Fruit fly (Drosophila melanogaster) whole organism, embryonic: ENCODE measurements around the gene CG7728.

ENCODE experiments used
- B-H1 ChIP-seq: fragments of 200-800 bp; sonication (Bioruptor generic); IDR thresholded peaks from 3 replicates; pipeline ENCODE4 v1.3.6; 2022; ENCODE audit warnings: missing biosample characterization, missing genetic modification characterization
- Blimp-1 ChIP-seq: fragments of 200-800 bp; sonication (Bioruptor generic); optimal IDR thresholded peaks from 3 replicates; lab custom pipeline; 2018; ENCODE audit warnings: missing biosample characterization, missing genetic modification characterization, mild to moderate bottlenecking, moderate library complexity, missing genetic modification reagents
- CG1024 ChIP-seq: fragments of 200-800 bp; sonication (Bioruptor generic); IDR thresholded peaks from 2 replicates; pipeline ENCODE4 v1.3.6; 2022; ENCODE audit warnings: missing biosample characterization, missing genetic modification characterization
- CG11504 ChIP-seq: fragments of 200-800 bp; sonication (Bioruptor generic); optimal IDR thresholded peaks from 3 replicates; lab custom pipeline; 2019; ENCODE audit warnings: missing biosample characterization, mild to moderate bottlenecking, missing genetic modification characterization, moderate library complexity
- CG1233 ChIP-seq: fragments of 200-800 bp; sonication (Bioruptor generic); optimal IDR thresholded peaks from 4 replicates; lab custom pipeline; 2018; ENCODE audit warnings: missing biosample characterization, mild to moderate bottlenecking, missing genetic modification characterization
- CG15514 ChIP-seq: fragments of 200-800 bp; sonication (Bioruptor generic); optimal IDR thresholded peaks from 3 replicates; lab custom pipeline; 2017; ENCODE audit warnings: missing biosample characterization, missing genetic modification characterization, mild to moderate bottlenecking, moderate library complexity, missing genetic modification reagents
- CG18262 ChIP-seq: fragments of 200-800 bp; optimal IDR thresholded peaks from 3 replicates; lab custom pipeline; 2019; ENCODE audit warnings: missing biosample characterization, mild to moderate bottlenecking, missing genetic modification characterization, moderate library complexity
- CG2129 ChIP-seq: fragments of 200-800 bp; sonication (Bioruptor generic); IDR thresholded peaks from 2 replicates; pipeline ENCODE4 v1.3.6; 2022; ENCODE audit warnings: missing biosample characterization, missing genetic modification characterization; ENCODE audit not compliant: partially characterized antibody
- CG30431 ChIP-seq: fragments of 200-800 bp; sonication (Bioruptor generic); optimal IDR thresholded peaks from 2 replicates; lab custom pipeline; 2017; ENCODE audit warnings: missing biosample characterization, missing genetic modification characterization
- CG3065 ChIP-seq: fragments of 200-800 bp; sonication (Bioruptor generic); optimal IDR thresholded peaks from 2 replicates; lab custom pipeline; 2016; ENCODE audit warnings: missing biosample characterization, missing genetic modification characterization
- CG5953 ChIP-seq: fragments of 200-800 bp; sonication (Bioruptor generic); IDR thresholded peaks from 2 replicates; pipeline ENCODE4 v1.3.6; 2022; ENCODE audit warnings: missing biosample characterization, missing genetic modification characterization
- CG6813 ChIP-seq: fragments of 200-800 bp; sonication (Bioruptor generic); optimal IDR thresholded peaks from 2 replicates; lab custom pipeline; 2017; ENCODE audit warnings: missing biosample characterization, missing genetic modification characterization, mild to moderate bottlenecking, moderate library complexity, missing genetic modification reagents
- CG7357 ChIP-seq: fragments of 200-800 bp; sonication (Bioruptor generic); IDR thresholded peaks from 3 replicates; pipeline ENCODE4 v1.3.6; 2022; ENCODE audit warnings: missing biosample characterization, missing genetic modification characterization
- CG8388 ChIP-seq: fragments of 200-800 bp; sonication (Bioruptor generic); optimal IDR thresholded peaks from 2 replicates; lab custom pipeline; 2019; ENCODE audit warnings: missing biosample characterization, mild to moderate bottlenecking, missing genetic modification characterization, moderate library complexity
- CG9215 ChIP-seq: fragments of 200-800 bp; sonication (Bioruptor generic); IDR thresholded peaks from 2 replicates; pipeline ENCODE4 v1.3.6; 2022; ENCODE audit warnings: missing biosample characterization, missing genetic modification characterization
- Dll ChIP-seq: fragments of 200-800 bp; sonication (Bioruptor generic); IDR thresholded peaks from 4 replicates; pipeline ENCODE4 v1.3.6; 2022; ENCODE audit warnings: missing biosample characterization, missing genetic modification characterization; ENCODE audit not compliant: partially characterized antibody
- Dref ChIP-seq: fragments of 200-800 bp; sonication (Bioruptor generic); IDR thresholded peaks from 2 replicates; pipeline ENCODE4 v1.3.6; 2022; ENCODE audit warnings: missing biosample characterization, missing genetic modification characterization
- Eip74EF ChIP-seq, 2 experiments: fragments of 200-800 bp in 1 of 2; fragments of >200 bp in 1 of 2; sonication (Bioruptor generic) in 1 of 2; optimal IDR thresholded peaks; 2 replicates each; lab custom pipeline; 2017 to 2019; ENCODE audit warnings: missing biosample characterization in 2 of 2, missing genetic modification characterization in 2 of 2, mild to moderate bottlenecking in 1 of 2, moderate library complexity in 1 of 2
- Gug ChIP-seq: fragments of 200-800 bp; sonication (Bioruptor generic); IDR thresholded peaks from 4 replicates; pipeline ENCODE4 v1.3.6; 2022; ENCODE audit warnings: missing biosample characterization, missing genetic modification characterization
- Hand ChIP-seq: fragments of 200-800 bp; sonication (Bioruptor generic); optimal IDR thresholded peaks from 2 replicates; lab custom pipeline; 2017; ENCODE audit warnings: mild to moderate bottlenecking, missing biosample characterization, missing genetic modification reagents, missing genetic modification characterization
- Hr51 ChIP-seq, 2 experiments: fragments of 200-800 bp; sonication (Bioruptor generic); optimal IDR thresholded peaks; 2 replicates in 1 of 2; 3 replicates in 1 of 2; lab custom pipeline; 2016 to 2018; ENCODE audit warnings: missing biosample characterization in 2 of 2, missing genetic modification characterization in 2 of 2, mild to moderate bottlenecking in 1 of 2, moderate library complexity in 1 of 2
- Mes4 ChIP-seq: fragments of 200-800 bp; sonication (Bioruptor generic); optimal IDR thresholded peaks from 2 replicates; lab custom pipeline; 2016; ENCODE audit warnings: missing biosample characterization, missing genetic modification characterization
- Myb ChIP-seq: fragments of 200-800 bp; sonication (Bioruptor generic); optimal IDR thresholded peaks from 2 replicates; lab custom pipeline; 2016; ENCODE audit warnings: missing biosample characterization, missing genetic modification characterization
- NFAT ChIP-seq: fragments of 200-800 bp; sonication (Bioruptor generic); IDR thresholded peaks from 2 replicates; pipeline ENCODE4 v1.3.6; 2022; ENCODE audit warnings: missing biosample characterization, missing genetic modification characterization
- Oaz ChIP-seq: fragments of 200-800 bp; sonication (Bioruptor generic); IDR thresholded peaks from 2 replicates; pipeline ENCODE4 v1.3.6; 2022; ENCODE audit warnings: missing biosample characterization, missing genetic modification characterization
- PHDP ChIP-seq: fragments of 200-800 bp; sonication (Bioruptor generic); optimal IDR thresholded peaks from 3 replicates; lab custom pipeline; 2018; ENCODE audit warnings: missing biosample characterization, mild to moderate bottlenecking, missing genetic modification characterization, moderate library complexity
- ap ChIP-seq: fragments of 200-800 bp; sonication (Bioruptor generic); IDR thresholded peaks from 2 replicates; pipeline ENCODE4 v1.3.6; 2022; ENCODE audit warnings: missing biosample characterization, missing genetic modification characterization
- az2 ChIP-seq: fragments of 200-800 bp; sonication (Bioruptor generic); optimal IDR thresholded peaks from 3 replicates; lab custom pipeline; 2016; ENCODE audit warnings: missing biosample characterization, missing genetic modification characterization
- bsh ChIP-seq, 2 experiments: fragments of 200-800 bp; sonication (Bioruptor generic); optimal IDR thresholded peaks; 2 replicates each; lab custom pipeline; 2017 to 2018; ENCODE audit warnings: mild to moderate bottlenecking in 2 of 2, missing biosample characterization in 2 of 2, missing genetic modification characterization in 2 of 2, moderate library complexity in 1 of 2
- croc ChIP-seq: fragments of 200-800 bp; sonication (Bioruptor generic); conservative IDR thresholded peaks from 3 replicates; pipeline ENCODE4 v1.3.6; 2022; ENCODE audit warnings: missing biosample characterization, missing genetic modification characterization
- cwo ChIP-seq: fragments of 200-800 bp; sonication (Bioruptor generic); optimal IDR thresholded peaks from 3 replicates; lab custom pipeline; 2017; ENCODE audit warnings: missing biosample characterization, missing genetic modification characterization, mild to moderate bottlenecking, moderate library complexity, missing genetic modification reagents
- danr ChIP-seq: fragments of 200-800 bp; sonication (Bioruptor generic); IDR thresholded peaks from 2 replicates; pipeline ENCODE4 v1.3.6; 2022; ENCODE audit warnings: missing biosample characterization, missing genetic modification characterization
- dmrt99B ChIP-seq: fragments of 200-800 bp; sonication (Bioruptor generic); optimal IDR thresholded peaks from 2 replicates; lab custom pipeline; 2018; ENCODE audit warnings: missing biosample characterization, mild to moderate bottlenecking, missing genetic modification characterization, moderate library complexity
- en ChIP-seq: fragments of 200-800 bp; sonication (Bioruptor generic); optimal IDR thresholded peaks from 2 replicates; lab custom pipeline; 2016; ENCODE audit warnings: missing biosample characterization, missing genetic modification characterization
- ftz-f1 ChIP-seq: fragments of 200-800 bp; sonication (Bioruptor generic); optimal IDR thresholded peaks from 2 replicates; lab custom pipeline; 2016; ENCODE audit warnings: missing biosample characterization, missing genetic modification characterization
- gce ChIP-seq: fragments of 200-800 bp; sonication (Bioruptor generic); IDR thresholded peaks from 3 replicates; pipeline ENCODE4 v1.3.6; 2022; ENCODE audit warnings: missing biosample characterization, missing genetic modification characterization
- gcm2 ChIP-seq: fragments of 200-800 bp; sonication (Bioruptor generic); optimal IDR thresholded peaks from 2 replicates; lab custom pipeline; 2016; ENCODE audit warnings: missing biosample characterization, missing genetic modification characterization
- gt ChIP-seq: fragments of 200-800 bp; sonication (Bioruptor generic); IDR thresholded peaks from 2 replicates; pipeline ENCODE4 v1.3.6; 2022; ENCODE audit warnings: missing biosample characterization, missing genetic modification characterization
- ind ChIP-seq: fragments of 200-800 bp; sonication (Bioruptor generic); optimal IDR thresholded peaks from 3 replicates; lab custom pipeline; 2016; ENCODE audit warnings: missing biosample characterization, missing genetic modification characterization
- jumu ChIP-seq: fragments of 200-800 bp; sonication (Bioruptor generic); optimal IDR thresholded peaks from 3 replicates; lab custom pipeline; 2016; ENCODE audit warnings: missing biosample characterization, missing genetic modification characterization
- lab ChIP-seq: fragments of 200-800 bp; sonication (Bioruptor generic); optimal IDR thresholded peaks from 3 replicates; lab custom pipeline; 2017; ENCODE audit warnings: missing biosample characterization, missing genetic modification characterization, mild to moderate bottlenecking, moderate library complexity, missing genetic modification reagents
- lmd ChIP-seq: fragments of 200-800 bp; sonication (Bioruptor generic); IDR thresholded peaks from 2 replicates; pipeline ENCODE4 v1.3.6; 2022; ENCODE audit warnings: missing biosample characterization, missing genetic modification characterization
- mirr ChIP-seq: fragments of 200-800 bp; sonication (Bioruptor generic); optimal IDR thresholded peaks from 3 replicates; lab custom pipeline; 2018; ENCODE audit warnings: missing biosample characterization, mild to moderate bottlenecking, missing genetic modification characterization
- nmo ChIP-seq: fragments of 200-800 bp; sonication (Bioruptor generic); optimal IDR thresholded peaks from 2 replicates; lab custom pipeline; 2018; ENCODE audit warnings: missing biosample characterization, mild to moderate bottlenecking, missing genetic modification characterization, moderate library complexity
- peb ChIP-seq: fragments of 200-800 bp; sonication (Bioruptor generic); IDR thresholded peaks from 2 replicates; pipeline ENCODE4 v1.3.6; 2022; ENCODE audit warnings: missing biosample characterization, missing genetic modification characterization
- sens-2 ChIP-seq: fragments of 200-800 bp; sonication (Bioruptor generic); IDR thresholded peaks from 2 replicates; pipeline ENCODE4 v1.3.6; 2022; ENCODE audit warnings: missing biosample characterization, missing genetic modification characterization
- slp2 ChIP-seq: fragments of 200-800 bp; sonication (Bioruptor generic); optimal IDR thresholded peaks from 2 replicates; lab custom pipeline; 2016; ENCODE audit warnings: missing biosample characterization, missing genetic modification characterization
- tgo ChIP-seq: fragments of 200-800 bp; sonication (Bioruptor generic); IDR thresholded peaks from 3 replicates; pipeline ENCODE4 v1.3.6; 2022; ENCODE audit warnings: missing biosample characterization, missing genetic modification characterization
- tin ChIP-seq: fragments of 200-800 bp; sonication (Bioruptor generic); optimal IDR thresholded peaks from 3 replicates; lab custom pipeline; 2016; ENCODE audit warnings: missing biosample characterization, missing genetic modification characterization
- unc-4 ChIP-seq: fragments of 200-800 bp; sonication (Bioruptor generic); IDR thresholded peaks from 2 replicates; pipeline ENCODE4 v1.3.6; 2022; ENCODE audit warnings: missing biosample characterization, missing genetic modification characterization; ENCODE audit not compliant: partially characterized antibody

The CG7728 gene

dm6 chr3L:17007041-17007471, 9.3 kb upstream of the CG7728 start (continued):
- TF ChIP-seq CG15514 (GFP tag; lab: Kevin White, UChicago), result no peak
- TF ChIP-seq Oaz (GFP tag; lab: Robert Waterston, UW), result no peak
- TF ChIP-seq CG8388 (GFP tag; lab: Kevin White, UChicago), result no peak
- no peak for TF ChIP-seq Hand
- 0 out of 2 replicates have a peak, but pooled peaks have one; percentile 16 for TF ChIP-seq peb
- TF ChIP-seq Gug (GFP tag; lab: Robert Waterston, UW), result peak; percentile 37; the same call in 2 of the 4 replicates
- no peak for TF ChIP-seq ftz-f1 (GFP tag; lab: Kevin White, UChicago)
- no peak for TF ChIP-seq CG7357 (GFP tag; lab: Robert Waterston, UW)
- peak; percentile 0 for TF ChIP-seq slp2
- no peak; the same call in 1 of the 2 replicates for TF ChIP-seq CG1024 (GFP tag; lab: Robert Waterston, UW)
- TF ChIP-seq tin (GFP tag; lab: Kevin White, UChicago), result peak; percentile 14
- peak; percentile 85 for TF ChIP-seq cwo
- TF ChIP-seq CG1233, result no peak
- TF ChIP-seq CG30431 (GFP tag; lab: Kevin White, UChicago), result no peak
- TF ChIP-seq CG9215 (GFP tag; lab: Robert Waterston, UW), result no peak; the same call in 1 of the 2 replicates
- no peak for TF ChIP-seq gt (GFP tag; lab: Robert Waterston, UW)
- TF ChIP-seq B-H1 (GFP tag; lab: Robert Waterston, UW), result peak; percentile 24; the same call in 2 of the 3 replicates
- no peak for TF ChIP-seq Dref (GFP tag; lab: Robert Waterston, UW)
- peak in 1 of 2 experiments; percentile 40 for TF ChIP-seq Hr51 (GFP tag; optimal IDR thresholded peaks at IDR 0.05; lab: Kevin White, UChicago)
- no peak for TF ChIP-seq Blimp-1 (GFP tag; lab: Kevin White, UChicago)
- TF ChIP-seq ap (GFP tag; lab: Robert Waterston, UW), result no peak
- peak; percentile 38; the same call in 1 of the 3 replicates for TF ChIP-seq tgo (GFP tag; lab: Robert Waterston, UW)
- TF ChIP-seq gcm2, result no peak
- TF ChIP-seq gce (GFP tag; lab: Robert Waterston, UW), result no peak
- TF ChIP-seq en (GFP tag; lab: Kevin White, UChicago), result no peak
- TF ChIP-seq lab (GFP tag; lab: Kevin White, UChicago), result peak; percentile 53
- TF ChIP-seq unc-4 (GFP tag; lab: Robert Waterston, UW), result no peak
- TF ChIP-seq croc, result 0 out of 3 replicates have a peak, but pooled peaks have one; percentile 13
- TF ChIP-seq mirr (GFP tag; lab: Kevin White, UChicago), result peak; percentile 72
- TF ChIP-seq CG3065 (GFP tag; lab: Kevin White, UChicago), result no peak
- no peak for TF ChIP-seq sens-2 (GFP tag; lab: Robert Waterston, UW)
- peak; percentile 32; the same call in 1 of the 2 replicates for TF ChIP-seq NFAT (GFP tag; lab: Robert Waterston, UW)
- TF ChIP-seq CG5953 (GFP tag; lab: Robert Waterston, UW), result no peak
- TF ChIP-seq Eip74EF (GFP tag; optimal IDR thresholded peaks at IDR 0.05; lab: Kevin White, UChicago), result no peak
- TF ChIP-seq Dll, result no peak
- TF ChIP-seq ind (GFP tag; lab: Kevin White, UChicago), result peak; percentile 15
- no peak for TF ChIP-seq Mes4 (GFP tag; lab: Kevin White, UChicago)
- no peak for TF ChIP-seq jumu (GFP tag; lab: Kevin White, UChicago)
- TF ChIP-seq lmd (GFP tag; lab: Robert Waterston, UW), result peak; percentile 56; the same call in 1 of the 2 replicates
- peak; percentile 36 for TF ChIP-seq CG11504
- TF ChIP-seq Myb, result no peak
- TF ChIP-seq dmrt99B (tag; lab: Kevin White, UChicago), result peak; percentile 26
- TF ChIP-seq bsh (GFP tag; optimal IDR thresholded peaks at IDR 0.05; lab: Kevin White, UChicago), result peak in 1 of 2 experiments; percentile 25
- TF ChIP-seq CG18262 (tag; lab: Kevin White, UChicago), result peak; percentile 28
- no peak for TF ChIP-seq CG2129
- peak; percentile 3 for TF ChIP-seq az2
- TF ChIP-seq nmo, result peak; percentile 24
- TF ChIP-seq danr (GFP tag; lab: Robert Waterston, UW), result no peak
- TF ChIP-seq PHDP, result peak; percentile 36
- no peak for TF ChIP-seq CG6813 (GFP tag; lab: Kevin White, UChicago)
